Fruit fly (Drosophila melanogaster) whole organism, embryonic: ENCODE results near the gene CG8119.
A peak's percentile ranks its signal among the peaks of the same experiment; 100 is the strongest.

Source experiments
- Adf1 ChIP-seq: fragments of 200-800 bp; sonication (Bioruptor generic); IDR thresholded peaks from 2 replicates; pipeline ENCODE4 v1.3.6; 2022; ENCODE audit warnings: missing biosample characterization, missing genetic modification characterization
- Aef1 ChIP-seq: fragments of 200-800 bp; sonication (Bioruptor generic); IDR thresholded peaks from 3 replicates; pipeline ENCODE4 v1.3.6; 2022; ENCODE audit warnings: missing biosample characterization, missing genetic modification characterization
- B-H1 ChIP-seq: fragments of 200-800 bp; sonication (Bioruptor generic); IDR thresholded peaks from 3 replicates; pipeline ENCODE4 v1.3.6; 2022; ENCODE audit warnings: missing biosample characterization, missing genetic modification characterization
- Blimp-1 ChIP-seq: fragments of 200-800 bp; sonication (Bioruptor generic); optimal IDR thresholded peaks from 3 replicates; lab custom pipeline; 2018; ENCODE audit warnings: missing biosample characterization, missing genetic modification characterization, mild to moderate bottlenecking, moderate library complexity, missing genetic modification reagents
- C15 ChIP-seq: fragments of 200-800 bp; sonication (Bioruptor generic); IDR thresholded peaks from 3 replicates; pipeline ENCODE4 v1.3.6; 2022; ENCODE audit warnings: missing biosample characterization, missing genetic modification characterization
- CG10321 ChIP-seq: fragments of 200-800 bp; sonication (Bioruptor generic); IDR thresholded peaks from 2 replicates; pipeline ENCODE4 v1.3.6; 2022; ENCODE audit warnings: missing biosample characterization, missing genetic modification characterization
- CG11696 ChIP-seq: fragments of 200-800 bp; sonication (Bioruptor generic); IDR thresholded peaks from 2 replicates; pipeline ENCODE4 v1.3.6; 2022; ENCODE audit warnings: missing biosample characterization, missing genetic modification characterization
- CG1647 ChIP-seq: fragments of 200-800 bp; sonication (Bioruptor generic); optimal IDR thresholded peaks from 3 replicates; lab custom pipeline; 2016; ENCODE audit warnings: missing biosample characterization, missing genetic modification characterization
- CG30403 ChIP-seq: fragments of 200-800 bp; sonication (Bioruptor generic); optimal IDR thresholded peaks from 3 replicates; lab custom pipeline; 2016; ENCODE audit warnings: missing biosample characterization, missing genetic modification characterization
- CG31388 ChIP-seq: fragments of 200-800 bp; sonication (Bioruptor generic); optimal IDR thresholded peaks from 2 replicates; lab custom pipeline; 2016; ENCODE audit warnings: missing biosample characterization, missing genetic modification characterization
- CG32532 ChIP-seq: fragments of 200-800 bp; sonication (Bioruptor generic); IDR thresholded peaks from 2 replicates; pipeline ENCODE4 v1.3.6; 2022; ENCODE audit warnings: missing biosample characterization, missing genetic modification characterization
- CG3726 ChIP-seq: fragments of 200-800 bp; sonication (Bioruptor generic); IDR thresholded peaks from 3 replicates; pipeline ENCODE4, ENCODE4 v1.3.6; 2022; ENCODE audit warnings: missing biosample characterization, missing genetic modification characterization
- CG43689 ChIP-seq: fragments of 200-800 bp; sonication (Bioruptor generic); IDR thresholded peaks from 2 replicates; pipeline ENCODE4 v1.3.6; 2022; ENCODE audit warnings: missing biosample characterization, missing genetic modification characterization
- CG4707 ChIP-seq: fragments of 200-800 bp; sonication (Bioruptor generic); optimal IDR thresholded peaks from 2 replicates; lab custom pipeline; 2018; ENCODE audit warnings: missing biosample characterization, mild to moderate bottlenecking, missing genetic modification characterization, moderate library complexity
- CG6765 ChIP-seq: fragments of 200-800 bp; sonication (Bioruptor generic); optimal IDR thresholded peaks from 3 replicates; lab custom pipeline; 2017; ENCODE audit warnings: missing biosample characterization, mild to moderate bottlenecking, missing genetic modification characterization
- CG6854 ChIP-seq: fragments of 200-800 bp; sonication (Bioruptor generic); optimal IDR thresholded peaks from 3 replicates; lab custom pipeline; 2017; ENCODE audit warnings: missing biosample characterization, mild to moderate bottlenecking, missing genetic modification characterization
- E2f1 ChIP-seq: fragments of 200-800 bp; sonication (Bioruptor generic); IDR thresholded peaks from 2 replicates; pipeline ENCODE4 v1.3.6; 2022; ENCODE audit warnings: missing biosample characterization, missing genetic modification characterization
- Ets97D ChIP-seq: fragments of 200-800 bp; sonication (Bioruptor generic); optimal IDR thresholded peaks from 3 replicates; lab custom pipeline; 2016; ENCODE audit warnings: missing biosample characterization, missing genetic modification characterization
- HLH4C ChIP-seq: fragments of 200-800 bp; sonication (Bioruptor generic); IDR thresholded peaks from 3 replicates; pipeline ENCODE4 v1.3.6; 2022; ENCODE audit warnings: missing biosample characterization, missing genetic modification characterization; ENCODE audit not compliant: partially characterized antibody
- HLH54F ChIP-seq: fragments of 200-800 bp; sonication (Bioruptor generic); optimal IDR thresholded peaks from 3 replicates; lab custom pipeline; 2016; ENCODE audit warnings: missing biosample characterization, missing genetic modification characterization
- HLHmδ ChIP-seq: fragments of 200-800 bp; sonication (Bioruptor generic); optimal IDR thresholded peaks from 2 replicates; lab custom pipeline; 2018; ENCODE audit warnings: missing biosample characterization, mild to moderate bottlenecking, missing genetic modification characterization, moderate library complexity
- Hand ChIP-seq: fragments of 200-800 bp; sonication (Bioruptor generic); optimal IDR thresholded peaks from 2 replicates; lab custom pipeline; 2017; ENCODE audit warnings: mild to moderate bottlenecking, missing biosample characterization, missing genetic modification reagents, missing genetic modification characterization
- MTF-1 ChIP-seq: fragments of 200-800 bp; sonication (Bioruptor generic); optimal IDR thresholded peaks from 2 replicates; lab custom pipeline; 2018; ENCODE audit warnings: missing biosample characterization, mild to moderate bottlenecking, missing genetic modification characterization, borderline replicate concordance
- Opbp ChIP-seq: fragments of 200-800 bp; sonication (Bioruptor generic); IDR thresholded peaks from 3 replicates; pipeline ENCODE4 v1.3.6; 2022; ENCODE audit warnings: missing biosample characterization, missing genetic modification characterization; ENCODE audit not compliant: partially characterized antibody
- Pdp1 ChIP-seq, 2 experiments: fragments of 200-800 bp; sonication (Bioruptor generic); optimal IDR thresholded peaks; 3 replicates each; lab custom pipeline; 2016; ENCODE audit warnings: missing biosample characterization in 2 of 2, missing genetic modification characterization in 2 of 2, mild to moderate bottlenecking in 1 of 2, moderate library complexity in 1 of 2
- Sry-β ChIP-seq: fragments of 200-800 bp; sonication (Bioruptor generic); optimal IDR thresholded peaks from 2 replicates; lab custom pipeline; 2018; ENCODE audit warnings: missing biosample characterization, mild to moderate bottlenecking, missing genetic modification characterization, moderate library complexity
- TFAM ChIP-seq: fragments of 200-800 bp; sonication (Bioruptor generic); optimal IDR thresholded peaks from 2 replicates; lab custom pipeline; 2017; ENCODE audit warnings: missing biosample characterization, missing genetic modification characterization, inconsistent platforms
- Xbp1 ChIP-seq: fragments of 200-800 bp; sonication (Bioruptor generic); optimal IDR thresholded peaks from 3 replicates; lab custom pipeline; 2016; ENCODE audit warnings: missing biosample characterization, mild to moderate bottlenecking, missing genetic modification characterization
- Xrp1 ChIP-seq: fragments of 200-800 bp; sonication (Bioruptor generic); IDR thresholded peaks from 2 replicates; pipeline ENCODE4 v1.3.6; 2022; ENCODE audit warnings: missing biosample characterization, missing genetic modification characterization
- ase ChIP-seq: fragments of 200-800 bp; sonication (Bioruptor generic); IDR thresholded peaks from 3 replicates; pipeline ENCODE4 v1.3.6; 2022; ENCODE audit warnings: missing biosample characterization, missing genetic modification characterization
- bigmax ChIP-seq: fragments of 200-800 bp; sonication (Bioruptor generic); optimal IDR thresholded peaks from 2 replicates; lab custom pipeline; 2018; ENCODE audit warnings: missing biosample characterization, mild to moderate bottlenecking, missing genetic modification characterization
- dati ChIP-seq: fragments of 200-800 bp; sonication (Bioruptor generic); IDR thresholded peaks from 2 replicates; pipeline ENCODE4 v1.3.6; 2022; ENCODE audit warnings: missing biosample characterization, missing genetic modification characterization
- dimm ChIP-seq: fragments of 200-800 bp; sonication (Bioruptor generic); IDR thresholded peaks from 2 replicates; pipeline ENCODE4 v1.3.6; 2022; ENCODE audit warnings: missing biosample characterization, missing genetic modification characterization
- fd3F ChIP-seq: fragments of 200-800 bp; sonication (Bioruptor generic); optimal IDR thresholded peaks from 2 replicates; lab custom pipeline; 2018; ENCODE audit warnings: missing biosample characterization, mild to moderate bottlenecking, missing genetic modification characterization, moderate library complexity
- gce ChIP-seq: fragments of 200-800 bp; sonication (Bioruptor generic); IDR thresholded peaks from 3 replicates; pipeline ENCODE4 v1.3.6; 2022; ENCODE audit warnings: missing biosample characterization, missing genetic modification characterization
- gfzf ChIP-seq: fragments of 200-800 bp; sonication (Bioruptor generic); optimal IDR thresholded peaks from 2 replicates; lab custom pipeline; 2016; ENCODE audit warnings: missing biosample characterization, mild to moderate bottlenecking, missing genetic modification characterization, moderate library complexity
- her ChIP-seq: fragments of 200-800 bp; sonication (Bioruptor generic); optimal IDR thresholded peaks from 2 replicates; lab custom pipeline; 2016; ENCODE audit warnings: missing biosample characterization, missing genetic modification characterization
- jigr1 ChIP-seq: fragments of 200-800 bp; sonication (Bioruptor generic); IDR thresholded peaks from 3 replicates; pipeline ENCODE4 v1.3.6; 2022; ENCODE audit warnings: missing biosample characterization, missing genetic modification characterization
- jumu ChIP-seq: fragments of 200-800 bp; sonication (Bioruptor generic); optimal IDR thresholded peaks from 3 replicates; lab custom pipeline; 2016; ENCODE audit warnings: missing biosample characterization, missing genetic modification characterization
- lmd ChIP-seq: fragments of 200-800 bp; sonication (Bioruptor generic); IDR thresholded peaks from 2 replicates; pipeline ENCODE4 v1.3.6; 2022; ENCODE audit warnings: missing biosample characterization, missing genetic modification characterization
- maf-S ChIP-seq: fragments of 200-800 bp; sonication (Bioruptor generic); optimal IDR thresholded peaks from 2 replicates; lab custom pipeline; 2016; ENCODE audit warnings: missing biosample characterization, missing genetic modification characterization
- mirr ChIP-seq: fragments of 200-800 bp; sonication (Bioruptor generic); optimal IDR thresholded peaks from 3 replicates; lab custom pipeline; 2018; ENCODE audit warnings: missing biosample characterization, mild to moderate bottlenecking, missing genetic modification characterization
- pho ChIP-seq: fragments of 200-800 bp; sonication (Bioruptor generic); optimal IDR thresholded peaks from 2 replicates; lab custom pipeline; 2016; ENCODE audit warnings: missing biosample characterization, missing genetic modification characterization
- prd ChIP-seq, 3 experiments: fragments of >200 bp in 2 of 3; fragments of 200-800 bp in 1 of 3; sonication (Bioruptor generic) in 1 of 3; optimal IDR thresholded peaks in 2 of 3; IDR thresholded peaks in 1 of 3; 2 replicates in 2 of 3; 3 replicates in 1 of 3; pipeline versions ENCODE4 v1.3.6 to Lab custom; 2017 to 2022; ENCODE audit warnings: missing biosample characterization in 1 of 3, missing genetic modification characterization in 1 of 3
- ro ChIP-seq: fragments of 200-800 bp; sonication (Bioruptor generic); IDR thresholded peaks from 2 replicates; pipeline ENCODE4 v1.3.6; 2022; ENCODE audit warnings: missing biosample characterization, missing genetic modification characterization
- sens ChIP-seq: fragments of 200-800 bp; sonication (Bioruptor generic); peaks from one replicate; lab custom pipeline; 2016; ENCODE audit warnings: missing biosample characterization, missing genetic modification characterization
- trem ChIP-seq: fragments of 200-800 bp; optimal IDR thresholded peaks from 3 replicates; lab custom pipeline; 2019; ENCODE audit warnings: missing biosample characterization, mild to moderate bottlenecking, missing genetic modification characterization, moderate library complexity
- twi ChIP-seq: fragments of 200-800 bp; optimal IDR thresholded peaks from 2 replicates; lab custom pipeline; 2019; ENCODE audit warnings: missing biosample characterization, mild to moderate bottlenecking, missing genetic modification characterization, moderate library complexity
- unc-4 ChIP-seq: fragments of 200-800 bp; sonication (Bioruptor generic); IDR thresholded peaks from 2 replicates; pipeline ENCODE4 v1.3.6; 2022; ENCODE audit warnings: missing biosample characterization, missing genetic modification characterization; ENCODE audit not compliant: partially characterized antibody
- usp ChIP-seq: fragments of >200 bp; optimal IDR thresholded peaks from 2 replicates; lab custom pipeline; 2017; ENCODE audit warnings: missing biosample characterization, missing genetic modification characterization

The CG8119 gene

dm6 chrX:15703720-15704206 lies 41.4 kb downstream of the CG8119 start, which contains the start of the genes Pis and Hap40 (continued):
- TF ChIP-seq CG11696 (GFP tag; lab: Robert Waterston, UW) (no peak), HLH4C (GFP tag; lab: Robert Waterston, UW) (no peak), dati (GFP tag; lab: Robert Waterston, UW) (no peak), CG6765 (GFP tag; lab: Kevin White, UChicago) (no peak), CG30403 (GFP tag; lab: Kevin White, UChicago) (peak; percentile 86), mirr (no peak), gce (no peak), jigr1 (no peak; the same call in 2 of the 3 replicates), her (GFP tag; lab: Kevin White, UChicago) (no peak), CG3726 (GFP tag; lab: Robert Waterston, UW) (0 out of 3 replicates have a peak, but pooled peaks have one; percentile 22), MTF-1 (GFP tag; lab: Kevin White, UChicago) (no peak), CG4707 (no peak), HLH54F (GFP tag; lab: Kevin White, UChicago) (peak; percentile 65), bigmax (GFP tag; lab: Kevin White, UChicago) (no peak), Opbp (GFP tag; lab: Robert Waterston, UW) (no peak), Sry-β (GFP tag; lab: Kevin White, UChicago) (no peak), sens (GFP tag; lab: Kevin White, UChicago) (peak; percentile 91), maf-S (GFP tag; lab: Kevin White, UChicago) (peak; percentile 0), B-H1 (GFP tag; lab: Robert Waterston, UW) (peak; percentile 44; the same call in 1 of the 3 replicates), TFAM (GFP tag; lab: Kevin White, UChicago) (no peak), CG32532 (GFP tag; lab: Robert Waterston, UW) (peak; percentile 76), E2f1 (GFP tag; lab: Robert Waterston, UW) (peak; percentile 17; the same call in 1 of the 2 replicates), Ets97D (GFP tag; lab: Kevin White, UChicago) (peak; percentile 44), CG43689 (GFP tag; lab: Robert Waterston, UW) (no peak), usp (GFP tag; lab: Kevin White, UChicago) (no peak), trem (tag; lab: Kevin White, UChicago) (peak; percentile 58), Blimp-1 (GFP tag; lab: Kevin White, UChicago) (no peak), Aef1 (GFP tag; lab: Robert Waterston, UW) (peak; percentile 72; the same call in 2 of the 3 replicates), CG31388 (GFP tag; lab: Kevin White, UChicago) (peak; percentile 2), Pdp1 (GFP tag; optimal IDR thresholded peaks at IDR 0.05; lab: Kevin White, UChicago) (peak; percentile 42 to 74), jumu (GFP tag; lab: Kevin White, UChicago) (peak; percentile 55), lmd (GFP tag; lab: Robert Waterston, UW) (peak; percentile 86), Xbp1 (GFP tag; lab: Kevin White, UChicago) (peak; percentile 74), HLHmδ (GFP tag; lab: Kevin White, UChicago) (no peak), C15 (GFP tag; lab: Robert Waterston, UW) (no peak), gfzf (GFP tag; lab: Kevin White, UChicago) (peak; percentile 76), prd (optimal IDR thresholded peaks at IDR 0.05; lab: Kevin White, UChicago) (no peak), prd (GFP tag; IDR thresholded peaks at IDR 0.05; lab: Robert Waterston, UW) (peak; percentile 81), ase (GFP tag; lab: Robert Waterston, UW) (peak; percentile 56; the same call in 1 of the 3 replicates), unc-4 (GFP tag; lab: Robert Waterston, UW) (no peak), dimm (GFP tag; lab: Robert Waterston, UW) (0 out of 2 replicates have a peak, but pooled peaks have one; percentile 15), CG10321 (GFP tag; lab: Robert Waterston, UW) (no peak), fd3F (GFP tag; lab: Kevin White, UChicago) (peak; percentile 73), pho (peak; percentile 62), Hand (GFP tag; lab: Kevin White, UChicago) (no peak), ro (GFP tag; lab: Robert Waterston, UW) (no peak), CG6854 (no peak), Xrp1 (peak; percentile 62), twi (tag; lab: Kevin White, UChicago) (peak; percentile 63), CG1647 (peak; percentile 48), Adf1 (GFP tag; lab: Robert Waterston, UW) (0 out of 2 replicates have a peak, but pooled peaks have one; percentile 24)
